Fruit fly (Drosophila melanogaster) whole organism, embryonic: Measurements from ENCODE around the gene Lamtor5.

Experiments
- Awh ChIP-seq: fragments of 200-800 bp; sonication (Bioruptor generic); IDR thresholded peaks from 2 replicates; pipeline ENCODE4, ENCODE4 v1.3.6; 2022; ENCODE audit warnings: missing biosample characterization, missing genetic modification characterization
- B-H2 ChIP-seq: fragments of 200-800 bp; sonication (Bioruptor generic); optimal IDR thresholded peaks from 2 replicates; lab custom pipeline; 2018; ENCODE audit warnings: missing biosample characterization, mild to moderate bottlenecking, missing genetic modification characterization
- CG11560 ChIP-seq: fragments of 200-800 bp; sonication (Bioruptor generic); IDR thresholded peaks from 3 replicates; pipeline ENCODE4 v1.3.6; 2022; ENCODE audit warnings: missing biosample characterization, missing genetic modification characterization
- CG12104 ChIP-seq: fragments of 200-800 bp; sonication (Bioruptor generic); optimal IDR thresholded peaks from 3 replicates; lab custom pipeline; 2016; ENCODE audit warnings: missing biosample characterization, missing genetic modification characterization
- CG12659 ChIP-seq: fragments of 200-800 bp; sonication (Bioruptor generic); optimal IDR thresholded peaks from 3 replicates; lab custom pipeline; 2017; ENCODE audit warnings: mild to moderate bottlenecking, missing biosample characterization, missing genetic modification reagents, missing genetic modification characterization
- CG16779 ChIP-seq: fragments of 200-800 bp; sonication (Bioruptor generic); IDR thresholded peaks from 2 replicates; pipeline ENCODE4 v1.3.6; 2022; ENCODE audit warnings: missing biosample characterization, missing genetic modification characterization
- CG17802 ChIP-seq: fragments of 200-800 bp; sonication (Bioruptor generic); optimal IDR thresholded peaks from 2 replicates; lab custom pipeline; 2018; ENCODE audit warnings: missing biosample characterization, mild to moderate bottlenecking, missing genetic modification characterization, moderate library complexity
- CG1832 ChIP-seq: fragments of 200-800 bp; sonication (Bioruptor generic); optimal IDR thresholded peaks from 2 replicates; lab custom pipeline; 2017; ENCODE audit warnings: missing biosample characterization, mild to moderate bottlenecking, missing genetic modification characterization, inconsistent platforms
- CG2116 ChIP-seq: fragments of 200-800 bp; sonication (Bioruptor generic); optimal IDR thresholded peaks from 3 replicates; lab custom pipeline; 2018; ENCODE audit warnings: missing biosample characterization, mild to moderate bottlenecking, missing genetic modification characterization
- CG2712 ChIP-seq: fragments of 200-800 bp; optimal IDR thresholded peaks from 3 replicates; lab custom pipeline; 2019; ENCODE audit warnings: missing biosample characterization, mild to moderate bottlenecking, missing genetic modification characterization, moderate library complexity
- CG30431 ChIP-seq: fragments of 200-800 bp; sonication (Bioruptor generic); optimal IDR thresholded peaks from 2 replicates; lab custom pipeline; 2017; ENCODE audit warnings: missing biosample characterization, missing genetic modification characterization
- CG32532 ChIP-seq: fragments of 200-800 bp; sonication (Bioruptor generic); IDR thresholded peaks from 2 replicates; pipeline ENCODE4 v1.3.6; 2022; ENCODE audit warnings: missing biosample characterization, missing genetic modification characterization
- CG3726 ChIP-seq: fragments of 200-800 bp; sonication (Bioruptor generic); IDR thresholded peaks from 3 replicates; pipeline ENCODE4, ENCODE4 v1.3.6; 2022; ENCODE audit warnings: missing biosample characterization, missing genetic modification characterization
- CG6175 ChIP-seq: fragments of 200-800 bp; sonication (Bioruptor generic); IDR thresholded peaks from 3 replicates; pipeline ENCODE4 v1.3.6; 2022; ENCODE audit warnings: missing biosample characterization, missing genetic modification characterization
- CG7745 ChIP-seq: fragments of 200-800 bp; sonication (Bioruptor generic); optimal IDR thresholded peaks from 2 replicates; lab custom pipeline; 2018; ENCODE audit warnings: missing biosample characterization, mild to moderate bottlenecking, missing genetic modification characterization, moderate library complexity
- CG7839 ChIP-seq: fragments of 200-800 bp; sonication (Bioruptor generic); optimal IDR thresholded peaks from 3 replicates; lab custom pipeline; 2018; ENCODE audit warnings: missing biosample characterization, mild to moderate bottlenecking, missing genetic modification characterization, moderate library complexity
- CG9932 ChIP-seq: fragments of 200-800 bp; sonication (Bioruptor generic); IDR thresholded peaks from 2 replicates; pipeline ENCODE4 v1.3.6; 2022; ENCODE audit warnings: missing biosample characterization, missing genetic modification characterization
- Dp ChIP-seq: fragments of 200-800 bp; sonication (Bioruptor generic); optimal IDR thresholded peaks from 2 replicates; lab custom pipeline; 2018; ENCODE audit warnings: missing biosample characterization, mild to moderate bottlenecking, missing genetic modification characterization, moderate library complexity
- HLH3B ChIP-seq: fragments of 200-800 bp; sonication (Bioruptor generic); IDR thresholded peaks from 2 replicates; pipeline ENCODE4 v1.3.6; 2022; ENCODE audit warnings: missing biosample characterization, missing genetic modification characterization
- Lpt ChIP-seq: fragments of >200 bp; optimal IDR thresholded peaks from 2 replicates; lab custom pipeline; 2018; ENCODE audit warnings: missing biosample characterization, missing genetic modification characterization
- NFAT ChIP-seq: fragments of 200-800 bp; sonication (Bioruptor generic); IDR thresholded peaks from 2 replicates; pipeline ENCODE4 v1.3.6; 2022; ENCODE audit warnings: missing biosample characterization, missing genetic modification characterization
- Ptx1 ChIP-seq: fragments of 200-800 bp; sonication (Bioruptor generic); IDR thresholded peaks from 2 replicates; pipeline ENCODE4 v1.3.6; 2022; ENCODE audit warnings: missing biosample characterization, missing genetic modification characterization
- Taf1 ChIP-seq: fragments of 200-800 bp; sonication (Bioruptor generic); IDR thresholded peaks from 2 replicates; pipeline ENCODE4 v1.3.6; 2022; ENCODE audit warnings: missing biosample characterization, missing genetic modification characterization
- Usf ChIP-seq: fragments of 200-800 bp; sonication (Bioruptor generic); optimal IDR thresholded peaks from 2 replicates; lab custom pipeline; 2017; ENCODE audit warnings: missing genotype, missing biosample characterization, missing genetic modification characterization
- Vsx1 ChIP-seq: fragments of 200-800 bp; sonication (Bioruptor generic); optimal IDR thresholded peaks from 2 replicates; lab custom pipeline; 2017; ENCODE audit warnings: missing biosample characterization, mild to moderate bottlenecking, missing genetic modification characterization, missing genetic modification reagents
- ac ChIP-seq: fragments of 200-800 bp; sonication (Bioruptor generic); optimal IDR thresholded peaks from 3 replicates; lab custom pipeline; 2017; ENCODE audit warnings: missing biosample characterization, mild to moderate bottlenecking, missing genetic modification characterization
- bbx ChIP-seq: fragments of 200-800 bp; sonication (Bioruptor generic); IDR thresholded peaks from 2 replicates; pipeline ENCODE4 v1.3.6; 2022; ENCODE audit warnings: missing biosample characterization, missing genetic modification characterization; ENCODE audit not compliant: partially characterized antibody
- cato ChIP-seq: fragments of 200-800 bp; sonication (Bioruptor generic); optimal IDR thresholded peaks from 2 replicates; lab custom pipeline; 2016; ENCODE audit warnings: missing biosample characterization, missing genetic modification characterization, borderline replicate concordance
- ci ChIP-seq: fragments of 200-800 bp; sonication (Bioruptor generic); IDR thresholded peaks from 3 replicates; pipeline ENCODE4 v1.3.6; 2022; ENCODE audit warnings: missing biosample characterization, missing genetic modification characterization
- danr ChIP-seq: fragments of 200-800 bp; sonication (Bioruptor generic); IDR thresholded peaks from 2 replicates; pipeline ENCODE4 v1.3.6; 2022; ENCODE audit warnings: missing biosample characterization, missing genetic modification characterization
- eyg ChIP-seq: fragments of 200-800 bp; sonication (Bioruptor generic); optimal IDR thresholded peaks from 3 replicates; lab custom pipeline; 2016; ENCODE audit warnings: missing biosample characterization, missing genetic modification characterization
- grn ChIP-seq: fragments of 200-800 bp; sonication (Bioruptor generic); optimal IDR thresholded peaks from 3 replicates; lab custom pipeline; 2017; ENCODE audit warnings: missing biosample characterization, missing genetic modification characterization
- her ChIP-seq: fragments of 200-800 bp; sonication (Bioruptor generic); optimal IDR thresholded peaks from 2 replicates; lab custom pipeline; 2016; ENCODE audit warnings: missing biosample characterization, missing genetic modification characterization
- kay ChIP-seq: fragments of 200-800 bp; sonication (Bioruptor generic); optimal IDR thresholded peaks from 2 replicates; lab custom pipeline; 2016; ENCODE audit warnings: missing biosample characterization, missing genetic modification characterization
- kni ChIP-seq: fragments of 200-800 bp; sonication (Bioruptor generic); optimal IDR thresholded peaks from 3 replicates; lab custom pipeline; 2017; ENCODE audit warnings: mild to moderate bottlenecking, missing biosample characterization, missing genetic modification reagents, missing genetic modification characterization
- mam ChIP-seq: fragments of 200-800 bp; sonication (Bioruptor generic); optimal IDR thresholded peaks from 3 replicates; lab custom pipeline; 2016; ENCODE audit warnings: missing biosample characterization, missing genetic modification characterization
- nau ChIP-seq: fragments of 200-800 bp; sonication (Bioruptor generic); optimal IDR thresholded peaks from 3 replicates; lab custom pipeline; 2017; ENCODE audit warnings: missing biosample characterization, mild to moderate bottlenecking, missing genetic modification characterization, missing genetic modification reagents
- nerfin-1 ChIP-seq: fragments of 200-800 bp; sonication (Bioruptor generic); optimal IDR thresholded peaks from 3 replicates; lab custom pipeline; 2019; ENCODE audit warnings: missing biosample characterization, mild to moderate bottlenecking, missing genetic modification characterization, moderate library complexity
- oc ChIP-seq: fragments of 200-800 bp; sonication (Bioruptor generic); optimal IDR thresholded peaks from 2 replicates; lab custom pipeline; 2018; ENCODE audit warnings: missing biosample characterization, mild to moderate bottlenecking, missing genetic modification characterization, moderate library complexity
- odd ChIP-seq: fragments of 200-800 bp; sonication (Bioruptor generic); optimal IDR thresholded peaks from 2 replicates; lab custom pipeline; 2017; ENCODE audit warnings: missing biosample characterization, mild to moderate bottlenecking, missing genetic modification characterization
- psq ChIP-seq: fragments of 200-800 bp; sonication (Bioruptor generic); optimal IDR thresholded peaks from 2 replicates; lab custom pipeline; 2017; ENCODE audit warnings: missing biosample characterization, missing genetic modification characterization
- ranshi ChIP-seq: fragments of 200-800 bp; sonication (Bioruptor generic); IDR thresholded peaks from 2 replicates; pipeline ENCODE4 v1.3.6; 2022; ENCODE audit warnings: missing biosample characterization, missing genetic modification characterization
- rib ChIP-seq: fragments of 200-800 bp; sonication (Bioruptor generic); IDR thresholded peaks from 2 replicates; pipeline ENCODE4 v1.3.6; 2022; ENCODE audit warnings: missing biosample characterization, missing genetic modification characterization
- shn ChIP-seq: fragments of 200-800 bp; sonication (Bioruptor generic); optimal IDR thresholded peaks from 3 replicates; lab custom pipeline; 2016; ENCODE audit warnings: missing biosample characterization, missing genetic modification characterization
- so ChIP-seq: fragments of 200-800 bp; sonication (Bioruptor generic); IDR thresholded peaks from 3 replicates; pipeline ENCODE4 v1.3.6; 2022; ENCODE audit warnings: missing biosample characterization, missing genetic modification characterization
- sqz ChIP-seq: fragments of 200-800 bp; sonication (Bioruptor generic); optimal IDR thresholded peaks from 3 replicates; lab custom pipeline; 2018; ENCODE audit warnings: missing biosample characterization, mild to moderate bottlenecking, missing genetic modification characterization
- tgo ChIP-seq: fragments of 200-800 bp; sonication (Bioruptor generic); IDR thresholded peaks from 3 replicates; pipeline ENCODE4 v1.3.6; 2022; ENCODE audit warnings: missing biosample characterization, missing genetic modification characterization
- tll ChIP-seq, 2 experiments: fragments of 200-800 bp in 1 of 2; fragments of >200 bp in 1 of 2; sonication (Bioruptor generic) in 1 of 2; optimal IDR thresholded peaks; 2 replicates each; lab custom pipeline; 2017 to 2019; ENCODE audit warnings: missing biosample characterization in 2 of 2, missing genetic modification characterization in 2 of 2, mild to moderate bottlenecking in 1 of 2, moderate library complexity in 1 of 2
- toy ChIP-seq: fragments of 200-800 bp; sonication (Bioruptor generic); IDR thresholded peaks from 2 replicates; pipeline ENCODE4 v1.3.6; 2022; ENCODE audit warnings: missing biosample characterization, missing genetic modification characterization
- vnd ChIP-seq: fragments of 200-800 bp; sonication (Bioruptor generic); IDR thresholded peaks from 3 replicates; pipeline ENCODE4 v1.3.6; 2022; ENCODE audit warnings: missing biosample characterization, missing genetic modification characterization; ENCODE audit not compliant: partially characterized antibody
- zf30C ChIP-seq: fragments of 200-800 bp; sonication (Bioruptor generic); optimal IDR thresholded peaks from 3 replicates; lab custom pipeline; 2018; ENCODE audit warnings: missing biosample characterization, mild to moderate bottlenecking, missing genetic modification characterization

Lamtor5 gene

DNA sequence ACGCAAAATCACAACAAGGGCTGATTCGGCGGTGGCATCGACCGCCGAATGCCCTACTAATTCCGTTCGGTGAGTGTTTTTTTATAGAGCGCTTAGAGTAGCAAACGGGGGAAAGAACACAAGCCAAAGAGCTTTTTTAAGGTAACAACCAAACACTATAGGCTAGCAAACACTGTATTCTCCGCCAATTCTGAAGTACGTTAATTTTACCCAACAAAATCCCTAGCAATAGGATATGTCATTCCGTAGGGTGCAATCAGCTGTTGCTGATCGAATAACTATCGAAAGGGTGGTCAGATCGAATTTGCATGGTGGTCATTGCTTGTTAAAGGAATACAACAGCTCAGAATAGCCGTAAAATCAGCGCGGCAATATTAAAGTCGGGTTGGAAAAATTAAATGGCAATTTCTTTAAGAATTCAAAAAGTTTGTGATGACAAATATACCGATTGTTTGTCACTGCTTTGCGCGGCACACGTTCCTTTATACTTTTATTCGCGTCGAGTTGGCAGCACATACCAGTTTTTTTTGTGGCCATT, 49.0 kb upstream of the Lamtor5 start, which contains the start of gene mip130 (continued):
- peak; percentile 33; the same call in 1 of the 2 replicates for TF ChIP-seq CG32532 (GFP tag; lab: Robert Waterston, UW)
- TF ChIP-seq HLH3B (GFP tag; lab: Robert Waterston, UW): peak; percentile 50; the same call in 1 of the 2 replicates
- no peak for TF ChIP-seq grn (GFP tag; lab: Kevin White, UChicago)
- peak; percentile 67; the same call in 2 of the 3 replicates for TF ChIP-seq vnd (GFP tag; lab: Robert Waterston, UW)
- no peak for TF ChIP-seq Lpt
- TF ChIP-seq Awh (GFP tag; lab: Robert Waterston, UW): no peak
- TF ChIP-seq CG2712 (tag; lab: Kevin White, UChicago): peak; percentile 56
- TF ChIP-seq kni (GFP tag; lab: Kevin White, UChicago): no peak
- no peak for TF ChIP-seq eyg (GFP tag; lab: Kevin White, UChicago)
- no peak for TF ChIP-seq zf30C (GFP tag; lab: Kevin White, UChicago)
- peak; percentile 32; the same call in 1 of the 2 replicates for TF ChIP-seq NFAT (GFP tag; lab: Robert Waterston, UW)
- TF ChIP-seq psq (GFP tag; lab: Kevin White, UChicago): no peak
- TF ChIP-seq CG7839: peak; percentile 66
- TF ChIP-seq cato (GFP tag; lab: Kevin White, UChicago): no peak
- TF ChIP-seq tll (GFP tag; optimal IDR thresholded peaks at IDR 0.05; lab: Kevin White, UChicago): no peak
- TF ChIP-seq CG12659 (GFP tag; lab: Kevin White, UChicago): peak; percentile 69
- TF ChIP-seq so (GFP tag; lab: Robert Waterston, UW): no peak
- peak; percentile 72 for TF ChIP-seq CG9932 (GFP tag; lab: Robert Waterston, UW)
- TF ChIP-seq B-H2 (GFP tag; lab: Kevin White, UChicago): peak; percentile 0
- TF ChIP-seq sqz (GFP tag; lab: Kevin White, UChicago): peak; percentile 88
- TF ChIP-seq CG3726: no peak
- no peak for TF ChIP-seq Vsx1 (GFP tag; lab: Kevin White, UChicago)
- TF ChIP-seq Usf (GFP tag; lab: Kevin White, UChicago): peak; percentile 26
- peak; percentile 50 for TF ChIP-seq mam
- no peak for TF ChIP-seq nau (GFP tag; lab: Kevin White, UChicago)
- TF ChIP-seq CG2116 (GFP tag; lab: Kevin White, UChicago): peak; percentile 47
- no peak for TF ChIP-seq toy (GFP tag; lab: Robert Waterston, UW)
- TF ChIP-seq Dp (GFP tag; lab: Kevin White, UChicago): peak; percentile 33
- no peak for TF ChIP-seq oc (tag; lab: Kevin White, UChicago)
- no peak for TF ChIP-seq shn
- peak; percentile 72 for TF ChIP-seq CG11560 (tag; lab: Robert Waterston, UW)
- peak; percentile 36; the same call in 1 of the 2 replicates for TF ChIP-seq rib (GFP tag; lab: Robert Waterston, UW)
- TF ChIP-seq Ptx1 (GFP tag; lab: Robert Waterston, UW): peak; percentile 54
- TF ChIP-seq CG30431 (GFP tag; lab: Kevin White, UChicago): no peak
- TF ChIP-seq kay (GFP tag; lab: Kevin White, UChicago): no peak
- TF ChIP-seq bbx (GFP tag; lab: Robert Waterston, UW): peak; percentile 53; the same call in 1 of the 2 replicates
- TF ChIP-seq CG16779 (GFP tag; lab: Robert Waterston, UW): no peak
- TF ChIP-seq tgo (GFP tag; lab: Robert Waterston, UW): peak; percentile 36; the same call in 1 of the 3 replicates
- TF ChIP-seq nerfin-1 (tag; lab: Kevin White, UChicago): no peak
- TF ChIP-seq ac (GFP tag; lab: Kevin White, UChicago): no peak
- 0 out of 2 replicates have a peak, but pooled peaks have one; percentile 23 for TF ChIP-seq danr
- no peak for TF ChIP-seq CG6175 (GFP tag; lab: Robert Waterston, UW)
- TF ChIP-seq CG17802 (tag; lab: Kevin White, UChicago): no peak
- TF ChIP-seq CG12104: no peak
- 0 out of 2 replicates have a peak, but pooled peaks have one; percentile 41 for TF ChIP-seq ranshi (GFP tag; lab: Robert Waterston, UW)
- TF ChIP-seq ci (GFP tag; lab: Robert Waterston, UW): no peak
- TF ChIP-seq CG1832 (GFP tag; lab: Kevin White, UChicago): no peak
- no peak for TF ChIP-seq Taf1 (GFP tag; lab: Robert Waterston, UW)
- no peak for TF ChIP-seq CG7745 (tag; lab: Kevin White, UChicago)
- no peak for TF ChIP-seq her
- TF ChIP-seq odd (GFP tag; lab: Kevin White, UChicago): no peak
